Worm (Caenorhabditis elegans): ENCODE results near the gene Y43F8C.6.

DNA sequence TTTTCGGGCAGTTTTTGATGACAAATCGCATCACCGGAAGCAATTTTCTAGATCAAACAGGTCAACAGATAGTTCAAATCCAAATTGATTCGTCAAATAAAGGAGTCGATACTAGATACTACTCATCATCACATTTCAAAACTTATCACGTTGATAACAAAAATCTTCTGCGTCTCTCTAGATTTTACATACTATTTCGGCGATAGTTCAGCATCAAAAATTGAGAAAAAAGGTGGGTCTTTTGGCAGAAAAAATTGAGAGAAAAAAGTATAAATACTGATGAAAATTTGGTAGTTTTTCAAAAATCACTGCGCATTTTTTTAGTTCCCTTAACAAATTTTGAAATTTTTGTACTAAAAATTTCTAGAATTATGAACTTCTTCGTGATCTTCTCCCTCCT lies 27.5 kb downstream of the Y43F8C.6 start, which contains the start of gene nlp-26:
- no peak for TF ChIP-seq xnd-1 (tag; optimal IDR thresholded peaks at IDR 0.05)
- TF ChIP-seq C17E4.6 (GFP tag; IDR thresholded peaks at IDR 0.05): no peak
- TF ChIP-seq sea-2 (GFP tag; IDR thresholded peaks at IDR 0.05): no peak
- no peak for TF ChIP-seq attf-3 (GFP tag; conservative IDR thresholded peaks at IDR 0.05)
- no peak for TF ChIP-seq dox-1 (GFP tag; IDR thresholded peaks at IDR 0.05)
- no peak for TF ChIP-seq aptf-2 (GFP tag; conservative IDR thresholded peaks at IDR 0.05)
- TF ChIP-seq F22D6.2 (tag; optimal IDR thresholded peaks at IDR 0.05): no peak
- TF ChIP-seq B0035.1 (tag; optimal IDR thresholded peaks at IDR 0.05): no peak

Data from whole organism, young adult.